Worm (Caenorhabditis elegans) whole organism, late embryonic: ENCODE data around the gene F54B8.1.

Source experiments
- C08G9.2 ChIP-seq: sonication (generic microtip); optimal IDR thresholded peaks from 2 replicates; lab custom pipeline; 2016; ENCODE audit warnings: mild to moderate bottlenecking, missing genetic modification characterization, moderate library complexity, missing compliant biosample characterization
- K02D7.2 ChIP-seq: sonication (generic microtip); optimal IDR thresholded peaks from 2 replicates; lab custom pipeline; 2017; ENCODE audit warnings: mild to moderate bottlenecking, missing genetic modification characterization, missing compliant biosample characterization
- Y22D7AL.16 ChIP-seq: sonication (generic microtip); optimal IDR thresholded peaks from 2 replicates; lab custom pipeline; 2016; ENCODE audit warnings: missing genetic modification characterization, missing compliant biosample characterization
- ama-1 ChIP-seq: fragments of 150-350 bp; optimal IDR thresholded peaks from 2 replicates; lab custom pipeline; 2014
- ceh-18 ChIP-seq: sonication (generic microtip); optimal IDR thresholded peaks from 2 replicates; lab custom pipeline; 2016; ENCODE audit warnings: missing genetic modification characterization, missing compliant biosample characterization
- ceh-19 ChIP-seq: fragments of 200-800 bp; sonication (Bioruptor generic); optimal IDR thresholded peaks from 2 replicates; lab custom pipeline; 2018; ENCODE audit warnings: mild to moderate bottlenecking, missing genetic modification characterization, missing compliant biosample characterization
- ceh-2 ChIP-seq: sonication (generic microtip); optimal IDR thresholded peaks from 2 replicates; lab custom pipeline; 2016; ENCODE audit warnings: missing genotype, missing genetic modification characterization, missing compliant biosample characterization
- ceh-31 ChIP-seq: sonication (generic microtip); optimal IDR thresholded peaks from 2 replicates; lab custom pipeline; 2016; ENCODE audit warnings: missing genetic modification characterization, missing compliant biosample characterization
- ceh-45 ChIP-seq: fragments of 200-800 bp; sonication (Bioruptor generic); IDR thresholded peaks from 2 replicates; pipeline ENCODE4 v1.3.6; 2022; ENCODE audit warnings: missing genetic modification reagents, missing genetic modification characterization, missing compliant biosample characterization
- ceh-6 ChIP-seq: fragments of 200-800 bp; sonication (Bioruptor generic); optimal IDR thresholded peaks from 2 replicates; lab custom pipeline; 2018; ENCODE audit warnings: mild to moderate bottlenecking, missing genetic modification characterization, missing compliant biosample characterization
- ceh-9 ChIP-seq: sonication (generic microtip); optimal IDR thresholded peaks from 2 replicates; lab custom pipeline; 2016; ENCODE audit warnings: mild to moderate bottlenecking, missing genetic modification characterization, inconsistent platforms, missing compliant biosample characterization
- dmd-4 ChIP-seq: sonication (generic microtip); optimal IDR thresholded peaks from 2 replicates; lab custom pipeline; 2016; ENCODE audit warnings: borderline replicate concordance, missing genetic modification characterization, missing compliant biosample characterization
- dve-1 ChIP-seq: sonication (generic microtip); optimal IDR thresholded peaks from 2 replicates; lab custom pipeline; 2017; ENCODE audit warnings: antibody characterized with exemption, mild to moderate bottlenecking, missing genetic modification characterization, missing compliant biosample characterization
- elt-2 ChIP-seq: sonication (generic microtip); optimal IDR thresholded peaks from 2 replicates; lab custom pipeline; 2016; ENCODE audit warnings: missing genetic modification reagents, missing genetic modification characterization, missing compliant biosample characterization
- elt-4 ChIP-seq: sonication (generic microtip); optimal IDR thresholded peaks from 2 replicates; lab custom pipeline; 2016; ENCODE audit warnings: missing genetic modification characterization, missing compliant biosample characterization
- eyg-1 ChIP-seq: sonication (generic microtip); optimal IDR thresholded peaks from 2 replicates; lab custom pipeline; 2016; ENCODE audit warnings: missing genotype, missing genetic modification characterization, missing compliant biosample characterization
- hlh-13 ChIP-seq: fragments of 200-800 bp; sonication (Bioruptor generic); optimal IDR thresholded peaks from 2 replicates; lab custom pipeline; 2018; ENCODE audit warnings: mild to moderate bottlenecking, missing genetic modification characterization, missing compliant biosample characterization
- hlh-15 ChIP-seq: sonication (generic microtip); optimal IDR thresholded peaks from 2 replicates; lab custom pipeline; 2016; ENCODE audit warnings: missing genetic modification characterization, missing compliant biosample characterization
- hlh-6 ChIP-seq: sonication (generic microtip); optimal IDR thresholded peaks from 2 replicates; lab custom pipeline; 2016; ENCODE audit warnings: missing genotype, missing genetic modification characterization, missing compliant biosample characterization
- hlh-8 ChIP-seq: sonication (generic microtip); optimal IDR thresholded peaks from 2 replicates; lab custom pipeline; 2016; ENCODE audit warnings: missing genotype, missing genetic modification characterization, missing compliant biosample characterization
- lim-6 ChIP-seq: sonication (generic microtip); optimal IDR thresholded peaks from 2 replicates; lab custom pipeline; 2016; ENCODE audit warnings: missing genetic modification characterization, missing compliant biosample characterization
- lin-11 ChIP-seq: fragments of 200-800 bp; sonication (Bioruptor generic); optimal IDR thresholded peaks from 2 replicates; lab custom pipeline; 2018; ENCODE audit warnings: mild to moderate bottlenecking, missing genetic modification characterization, missing compliant biosample characterization
- madf-2 ChIP-seq: sonication (generic microtip); optimal IDR thresholded peaks from 2 replicates; lab custom pipeline; 2017; ENCODE audit warnings: missing genetic modification characterization, missing compliant biosample characterization
- nfya-1 ChIP-seq: sonication (generic microtip); optimal IDR thresholded peaks from 2 replicates; lab custom pipeline; 2017; ENCODE audit warnings: missing genetic modification characterization, mild to moderate bottlenecking, missing compliant biosample characterization, antibody characterized with exemption, moderate library complexity
- nhr-11 ChIP-seq: fragments of 150-350 bp; optimal IDR thresholded peaks from 2 replicates; lab custom pipeline; 2014; ENCODE audit warnings: missing biosample characterization, missing genetic modification characterization
- nhr-232 ChIP-seq: sonication (generic microtip); optimal IDR thresholded peaks from 2 replicates; lab custom pipeline; 2016; ENCODE audit warnings: missing genetic modification characterization, missing compliant biosample characterization
- odd-2 ChIP-seq: sonication (generic microtip); optimal IDR thresholded peaks from 2 replicates; lab custom pipeline; 2017; ENCODE audit warnings: antibody characterized with exemption, mild to moderate bottlenecking, missing genetic modification characterization, missing compliant biosample characterization
- pax-1 ChIP-seq: fragments of 150-350 bp; optimal IDR thresholded peaks from 2 replicates; lab custom pipeline; 2014; ENCODE audit warnings: missing biosample characterization, missing genetic modification characterization
- pha-2 ChIP-seq: sonication (generic microtip); optimal IDR thresholded peaks from 2 replicates; lab custom pipeline; 2017; ENCODE audit warnings: mild to moderate bottlenecking, missing genetic modification characterization, missing compliant biosample characterization
- pha-4 ChIP-seq: fragments of 150-350 bp; optimal IDR thresholded peaks from 2 replicates; lab custom pipeline; 2018; ENCODE audit warnings: missing biosample characterization, missing genetic modification reagents, missing genetic modification characterization
- rnt-1 ChIP-seq: sonication (generic microtip); optimal IDR thresholded peaks from 2 replicates; lab custom pipeline; 2016; ENCODE audit warnings: missing genetic modification characterization, missing compliant biosample characterization
- sox-2 ChIP-seq: fragments of 200-800 bp; sonication (Bioruptor generic); IDR thresholded peaks from 2 replicates; pipeline ENCODE4 v1.3.6; 2022; ENCODE audit warnings: missing genetic modification reagents, missing genetic modification characterization, missing compliant biosample characterization
- sox-4 ChIP-seq: sonication (generic microtip); optimal IDR thresholded peaks from 2 replicates; lab custom pipeline; 2017; ENCODE audit warnings: mild to moderate bottlenecking, missing genetic modification characterization, inconsistent platforms, missing compliant biosample characterization
- syd-9 ChIP-seq: sonication (generic microtip); optimal IDR thresholded peaks from 2 replicates; lab custom pipeline; 2016; ENCODE audit warnings: mild to moderate bottlenecking, missing genetic modification characterization, moderate library complexity, missing compliant biosample characterization
- tbx-2 ChIP-seq: sonication (generic microtip); optimal IDR thresholded peaks from 2 replicates; lab custom pipeline; 2016; ENCODE audit warnings: missing genetic modification characterization, missing compliant biosample characterization
- tbx-7 ChIP-seq: sonication (generic microtip); optimal IDR thresholded peaks from 2 replicates; lab custom pipeline; 2016; ENCODE audit warnings: missing genotype, missing genetic modification characterization, missing compliant biosample characterization
- ttx-3 ChIP-seq: sonication (generic microtip); optimal IDR thresholded peaks from 2 replicates; lab custom pipeline; 2016; ENCODE audit warnings: missing genetic modification reagents, missing genetic modification characterization, missing compliant biosample characterization
- unc-42 ChIP-seq: sonication (generic microtip); optimal IDR thresholded peaks from 2 replicates; lab custom pipeline; 2016; ENCODE audit warnings: missing genotype, missing genetic modification characterization, missing compliant biosample characterization
- unc-86 ChIP-seq: sonication (generic microtip); optimal IDR thresholded peaks from 2 replicates; lab custom pipeline; 2016; ENCODE audit warnings: missing genetic modification characterization, missing compliant biosample characterization
- ztf-16 ChIP-seq: sonication (generic microtip); optimal IDR thresholded peaks from 2 replicates; lab custom pipeline; 2017; ENCODE audit warnings: missing genetic modification characterization, missing compliant biosample characterization

Gene F54B8.1

DNA sequence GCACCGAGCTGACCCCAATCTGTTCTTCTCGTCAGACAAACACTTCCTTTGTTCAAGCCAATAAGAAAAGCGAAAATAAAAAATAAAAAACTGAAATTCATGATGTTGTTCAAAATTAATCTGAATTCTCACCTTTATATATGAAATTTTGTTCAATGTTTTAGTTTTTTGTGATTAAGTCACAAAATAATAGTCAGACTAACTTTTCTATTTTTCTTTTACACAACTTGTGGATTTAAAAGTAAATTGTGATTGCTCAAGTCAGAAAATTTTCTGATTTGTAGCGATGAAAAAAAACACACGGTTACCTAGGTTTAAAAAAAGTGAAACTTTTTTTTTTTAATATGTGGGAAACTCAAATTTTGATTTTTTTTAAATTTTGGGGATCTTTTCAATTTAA lies 7.2 kb downstream of the F54B8.1 start, which contains the start of gene abf-3:
abf-3 (minus strand) TSS at position 101 of the 400 bp plus-strand sequence.
- TF ChIP-seq nhr-232 (tag; lab: Kevin White, UChicago), result no peak
- TF ChIP-seq lin-11 (tag; lab: Kevin White, UChicago), result no peak
- TF ChIP-seq dve-1 (tag; lab: Kevin White, UChicago), result no peak
- TF ChIP-seq dmd-4 (tag; lab: Kevin White, UChicago), result no peak
- no peak for TF ChIP-seq nfya-1
- TF ChIP-seq elt-2 (tag; lab: Kevin White, UChicago), result no peak
- TF ChIP-seq ceh-18 (tag; lab: Kevin White, UChicago), result no peak
- no peak for TF ChIP-seq hlh-8 (tag; lab: Kevin White, UChicago)
- TF ChIP-seq odd-2, result no peak
- TF ChIP-seq unc-42 (tag; lab: Kevin White, UChicago), result no peak
- no peak for TF ChIP-seq rnt-1 (tag; lab: Kevin White, UChicago)
- no peak for TF ChIP-seq ama-1 (lab: Kevin White, UChicago)
- TF ChIP-seq ceh-6 (GFP tag; lab: Kevin White, UChicago), result no peak
- TF ChIP-seq tbx-2, result no peak
- TF ChIP-seq ceh-19, result no peak
- TF ChIP-seq unc-86 (tag; lab: Kevin White, UChicago), result no peak
- no peak for TF ChIP-seq ztf-16 (tag; lab: Kevin White, UChicago)
- TF ChIP-seq eyg-1 (tag; lab: Kevin White, UChicago), result no peak
- TF ChIP-seq hlh-13 (GFP tag; lab: Kevin White, UChicago), result no peak
- no peak for TF ChIP-seq madf-2 (tag; lab: Kevin White, UChicago)

DNA sequence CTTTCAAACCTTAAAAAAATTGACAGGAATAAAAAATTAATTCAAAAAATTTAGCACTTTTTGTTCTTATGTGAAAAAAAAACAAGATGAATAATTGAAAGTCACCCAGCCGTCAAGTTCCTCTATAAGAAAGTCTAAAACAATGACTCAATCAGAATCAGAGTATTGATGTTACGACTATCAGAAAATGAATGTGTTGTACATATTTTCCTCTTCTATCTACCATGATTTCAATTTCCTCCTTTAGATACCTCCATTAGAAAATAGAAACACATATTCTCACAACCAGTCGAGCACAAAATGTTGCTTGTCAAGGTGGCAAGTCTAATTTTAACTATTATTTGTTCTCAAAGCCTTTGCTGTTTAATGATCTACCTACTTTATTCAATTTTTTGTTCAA lies 9.4 kb downstream of the F54B8.1 start, which contains the start of gene srbc-48:
srbc-48 (plus strand) TSS at position 301 of the 400 bp plus-strand sequence.
- TF ChIP-seq dmd-4 (tag; lab: Kevin White, UChicago) (no peak), ceh-6 (GFP tag; lab: Kevin White, UChicago) (no peak), ama-1 (lab: Kevin White, UChicago) (no peak), odd-2 (no peak), elt-4 (tag; lab: Kevin White, UChicago) (no peak), ttx-3 (tag; lab: Kevin White, UChicago) (no peak), sox-4 (tag; lab: Kevin White, UChicago) (no peak), sox-2 (GFP tag; lab: Robert Waterston, UW) (no peak), syd-9 (no peak), hlh-6 (tag; lab: Kevin White, UChicago) (no peak), dve-1 (tag; lab: Kevin White, UChicago) (no peak), pha-4 (tag; lab: Kevin White, UChicago) (no peak), hlh-15 (no peak), ceh-2 (no peak), pax-1 (tag; lab: Kevin White, UChicago) (no peak), tbx-7 (tag; lab: Kevin White, UChicago) (no peak), lin-11 (tag; lab: Kevin White, UChicago) (no peak), lim-6 (no peak), ceh-9 (no peak)

ce11 chrV:15821398-15821797 lies 10.9 kb downstream of the F54B8.1 start, which contains the start of gene srbc-49:
Gene srbc-49 (plus strand): TSS chrV:15821698.
- TF ChIP-seq hlh-6 (tag; lab: Kevin White, UChicago), result no peak
- TF ChIP-seq Y22D7AL.16 (tag; lab: Kevin White, UChicago), result no peak
- TF ChIP-seq nhr-11 (tag; lab: Kevin White, UChicago), result no peak
- no peak for TF ChIP-seq nfya-1
- no peak for TF ChIP-seq ceh-19
- TF ChIP-seq C08G9.2 (tag; lab: Kevin White, UChicago), result no peak
- TF ChIP-seq ceh-45, result no peak
- TF ChIP-seq dve-1 (tag; lab: Kevin White, UChicago), result no peak
- no peak for TF ChIP-seq hlh-13 (GFP tag; lab: Kevin White, UChicago)
- no peak for TF ChIP-seq K02D7.2 (tag; lab: Kevin White, UChicago)
- TF ChIP-seq ceh-31, result no peak
- TF ChIP-seq rnt-1 (tag; lab: Kevin White, UChicago), result no peak
- no peak for TF ChIP-seq pha-2 (tag; lab: Kevin White, UChicago)
- no peak for TF ChIP-seq hlh-15
- TF ChIP-seq, all 69 proteins: peak for 0
